Worm (Caenorhabditis elegans) whole organism, young adult: ENCODE measurements around the gene srbc-23.
"Not testable (repeated sequence)": the region's sequence is repeated elsewhere in the genome, so short reads cannot be mapped to it uniquely, and the experiment has no call there.

Experiments used
- B0336.3 ChIP-seq: fragments of 200-800 bp; sonication (Bioruptor generic); IDR thresholded peaks from 2 replicates; pipeline ENCODE4 v1.3.6; 2022; ENCODE audit warnings: missing genetic modification characterization, missing compliant biosample characterization
- C17E4.6 ChIP-seq: fragments of 200-800 bp; sonication (Bioruptor generic); IDR thresholded peaks from 2 replicates; pipeline ENCODE4 v1.3.6; 2022; ENCODE audit warnings: missing genetic modification reagents, missing genetic modification characterization, missing compliant biosample characterization
- F10E7.11 ChIP-seq: sonication (generic microtip); optimal IDR thresholded peaks from 2 replicates; lab custom pipeline; 2017; ENCODE audit warnings: mild to moderate bottlenecking, missing genetic modification characterization, moderate library complexity, missing compliant biosample characterization
- F23B12.7 ChIP-seq: sonication (generic microtip); optimal IDR thresholded peaks from 2 replicates; lab custom pipeline; 2017; ENCODE audit warnings: missing genetic modification characterization, mild to moderate bottlenecking, missing compliant biosample characterization, antibody characterized with exemption, moderate library complexity; ENCODE audit not compliant: insufficient read depth
- F37B4.10 ChIP-seq: fragments of 200-800 bp; sonication (Bioruptor generic); IDR thresholded peaks from 2 replicates; pipeline ENCODE4 v1.3.6; 2022; ENCODE audit warnings: missing genetic modification characterization, missing compliant biosample characterization
- F39B2.1 ChIP-seq: fragments of 200-800 bp; sonication (Bioruptor generic); IDR thresholded peaks from 2 replicates; pipeline ENCODE4 v1.3.6; 2022; ENCODE audit warnings: missing genetic modification reagents, missing genetic modification characterization, missing compliant biosample characterization
- F55B11.4 ChIP-seq: sonication (generic microtip); optimal IDR thresholded peaks from 2 replicates; lab custom pipeline; 2016; ENCODE audit warnings: missing compliant biosample characterization, missing genetic modification characterization, borderline replicate concordance; ENCODE audit not compliant: insufficient read depth
- K11D2.4 ChIP-seq: fragments of 200-800 bp; sonication (Bioruptor generic); IDR thresholded peaks from 2 replicates; pipeline ENCODE4 v1.3.6; 2022; ENCODE audit warnings: missing genetic modification reagents, missing genetic modification characterization, missing compliant biosample characterization
- T07F8.4 ChIP-seq: sonication (generic microtip); optimal IDR thresholded peaks from 2 replicates; lab custom pipeline; 2016; ENCODE audit warnings: mild to moderate bottlenecking, missing genetic modification characterization, moderate library complexity, missing compliant biosample characterization
- T26A5.8 ChIP-seq: sonication (generic microtip); optimal IDR thresholded peaks from 2 replicates; lab custom pipeline; 2016; ENCODE audit warnings: missing genetic modification characterization, missing compliant biosample characterization
- akir-1 ChIP-seq: fragments of 200-800 bp; sonication (Bioruptor generic); optimal IDR thresholded peaks from 2 replicates; lab custom pipeline; 2018; ENCODE audit warnings: mild to moderate bottlenecking, missing genetic modification characterization, moderate library complexity, missing compliant biosample characterization
- atf-7 ChIP-seq: sonication (generic microtip); optimal IDR thresholded peaks from 2 replicates; lab custom pipeline; 2017; ENCODE audit warnings: mild to moderate bottlenecking, missing genetic modification characterization, missing compliant biosample characterization
- bed-2 ChIP-seq: fragments of 200-800 bp; sonication (Bioruptor generic); IDR thresholded peaks from 2 replicates; pipeline ENCODE4 v1.3.6; 2022; ENCODE audit warnings: missing genetic modification reagents, missing genetic modification characterization, missing compliant biosample characterization
- cebp-2 ChIP-seq: fragments of 200-800 bp; sonication (Bioruptor generic); IDR thresholded peaks from 2 replicates; pipeline ENCODE4 v1.3.6; 2022; ENCODE audit warnings: missing genetic modification characterization, missing compliant biosample characterization
- ceh-27 ChIP-seq: fragments of 200-800 bp; sonication (Bioruptor generic); optimal IDR thresholded peaks from 2 replicates; lab custom pipeline; 2018; ENCODE audit warnings: mild to moderate bottlenecking, missing genetic modification characterization, moderate library complexity, missing compliant biosample characterization
- ceh-91 ChIP-seq: fragments of 200-800 bp; sonication (Bioruptor generic); IDR thresholded peaks from 2 replicates; pipeline ENCODE4 v1.3.6; 2022; ENCODE audit warnings: missing genetic modification reagents, missing genetic modification characterization, missing compliant biosample characterization
- chd-7 ChIP-seq: sonication (generic microtip); optimal IDR thresholded peaks from 2 replicates; lab custom pipeline; 2016; ENCODE audit warnings: mild to moderate bottlenecking, missing genetic modification characterization, moderate library complexity, missing compliant biosample characterization
- dpff-1 ChIP-seq: sonication (generic microtip); optimal IDR thresholded peaks from 2 replicates; lab custom pipeline; 2017; ENCODE audit warnings: mild to moderate bottlenecking, missing genetic modification characterization, missing compliant biosample characterization
- dpl-1 ChIP-seq: fragments of 150-350 bp; optimal IDR thresholded peaks from 2 replicates; lab custom pipeline; 2014; ENCODE audit warnings: missing biosample characterization, missing genetic modification reagents, missing genetic modification characterization
- ets-4 ChIP-seq: fragments of 200-800 bp; sonication (Bioruptor generic); optimal IDR thresholded peaks from 2 replicates; lab custom pipeline; 2018; ENCODE audit warnings: mild to moderate bottlenecking, missing genetic modification characterization, missing compliant biosample characterization
- him-1 ChIP-seq: sonication (generic microtip); optimal IDR thresholded peaks from 2 replicates; lab custom pipeline; 2016; ENCODE audit warnings: missing genotype, missing genetic modification reagents, missing genetic modification characterization, missing compliant biosample characterization
- lin-26 ChIP-seq: fragments of 200-800 bp; sonication (Bioruptor generic); IDR thresholded peaks from 2 replicates; pipeline ENCODE4 v1.3.6; 2022; ENCODE audit warnings: missing genetic modification reagents, missing genetic modification characterization, missing compliant biosample characterization
- madf-3 ChIP-seq: fragments of 200-800 bp; sonication (Bioruptor generic); IDR thresholded peaks from 2 replicates; pipeline ENCODE4 v1.3.6; 2022; ENCODE audit warnings: missing genetic modification reagents, missing genetic modification characterization, missing compliant biosample characterization
- mel-28 ChIP-seq: sonication (generic microtip); optimal IDR thresholded peaks from 2 replicates; lab custom pipeline; 2016; ENCODE audit warnings: borderline replicate concordance, mild to moderate bottlenecking, missing genetic modification characterization, missing compliant biosample characterization
- nfya-1 ChIP-seq: sonication (generic microtip); optimal IDR thresholded peaks from 2 replicates; lab custom pipeline; 2017; ENCODE audit warnings: antibody characterized with exemption, missing compliant biosample characterization, missing genetic modification characterization, borderline replicate concordance; ENCODE audit not compliant: insufficient read depth
- nhr-80 ChIP-seq: sonication (generic microtip); optimal IDR thresholded peaks from 2 replicates; lab custom pipeline; 2016; ENCODE audit warnings: missing genetic modification characterization, missing compliant biosample characterization
- rec-8 ChIP-seq, 2 experiments: sonication (generic microtip); optimal IDR thresholded peaks; 2 replicates each; lab custom pipeline; 2016; ENCODE audit warnings: mild to moderate bottlenecking in 2 of 2, missing genetic modification characterization in 2 of 2, missing genetic modification reagents in 2 of 2, missing genotype in 2 of 2, missing biosample characterization in 1 of 2, missing compliant biosample characterization in 1 of 2, moderate library complexity in 1 of 2
- repo-1 ChIP-seq: sonication (generic microtip); optimal IDR thresholded peaks from 2 replicates; lab custom pipeline; 2017; ENCODE audit warnings: mild to moderate bottlenecking, missing genetic modification characterization, missing compliant biosample characterization
- rpc-1 ChIP-seq, 2 experiments: fragments of 150-350 bp in 1 of 2; sonication (generic microtip) in 1 of 2; optimal IDR thresholded peaks; 2 replicates each; lab custom pipeline; 2014 to 2018; ENCODE audit warnings: missing biosample characterization in 1 of 2, missing genetic modification characterization in 1 of 2, missing genetic modification reagents in 1 of 2, missing genotype in 1 of 2
- sdz-38 ChIP-seq: sonication (generic microtip); optimal IDR thresholded peaks from 2 replicates; lab custom pipeline; 2016; ENCODE audit warnings: missing genotype, missing genetic modification characterization, missing compliant biosample characterization
- somi-1 ChIP-seq: fragments of 200-800 bp; sonication (Bioruptor generic); optimal IDR thresholded peaks from 2 replicates; lab custom pipeline; 2018; ENCODE audit warnings: mild to moderate bottlenecking, missing genetic modification characterization, missing compliant biosample characterization
- sptf-2 ChIP-seq: fragments of 200-800 bp; sonication (Bioruptor generic); optimal IDR thresholded peaks from 2 replicates; lab custom pipeline; 2018; ENCODE audit warnings: mild to moderate bottlenecking, missing genetic modification characterization, missing compliant biosample characterization
- tbx-9 ChIP-seq: sonication (generic microtip); optimal IDR thresholded peaks from 2 replicates; lab custom pipeline; 2016; ENCODE audit warnings: borderline replicate concordance, missing genetic modification characterization, inconsistent platforms, missing compliant biosample characterization
- unc-62 ChIP-seq: fragments of 150-350 bp; optimal IDR thresholded peaks from 2 replicates; lab custom pipeline; 2014; ENCODE audit warnings: missing biosample characterization, missing genetic modification reagents, missing genetic modification characterization
- zim-3 ChIP-seq: sonication (generic microtip); optimal IDR thresholded peaks from 2 replicates; lab custom pipeline; 2017; ENCODE audit warnings: mild to moderate bottlenecking, missing genetic modification characterization, moderate library complexity, missing compliant biosample characterization

The srbc-23 gene

DNA sequence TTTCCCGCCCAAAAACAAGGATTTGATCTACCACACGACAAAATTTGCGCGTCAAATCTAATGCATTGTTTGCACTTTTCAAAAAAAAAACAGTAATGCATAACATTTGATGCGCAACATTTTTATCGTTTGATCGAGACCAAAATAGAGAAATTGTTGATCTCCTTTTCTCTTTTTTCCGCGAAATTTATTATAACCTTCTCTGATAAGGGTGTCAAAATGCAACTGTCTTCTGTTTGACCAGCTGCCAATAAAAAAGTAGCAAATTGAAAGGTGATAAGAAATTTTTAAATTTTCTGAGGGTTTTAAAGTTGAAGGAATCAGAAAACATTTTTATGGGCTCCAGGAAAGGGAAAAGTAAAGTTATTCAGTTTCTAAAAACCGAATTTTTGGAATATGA, 16.4 kb upstream of the srbc-23 start:
- no peak for TF ChIP-seq lin-26 (GFP tag; lab: Robert Waterston, UW)
- peak; percentile 53 for TF ChIP-seq nhr-80 (tag; lab: Kevin White, UChicago)
- no peak for TF ChIP-seq repo-1 (tag; lab: Kevin White, UChicago)
- no peak for TF ChIP-seq rec-8 (tag; optimal IDR thresholded peaks at IDR 0.05; lab: Kevin White, UChicago)
- no peak for TF ChIP-seq atf-7 (tag; lab: Kevin White, UChicago)

DNA sequence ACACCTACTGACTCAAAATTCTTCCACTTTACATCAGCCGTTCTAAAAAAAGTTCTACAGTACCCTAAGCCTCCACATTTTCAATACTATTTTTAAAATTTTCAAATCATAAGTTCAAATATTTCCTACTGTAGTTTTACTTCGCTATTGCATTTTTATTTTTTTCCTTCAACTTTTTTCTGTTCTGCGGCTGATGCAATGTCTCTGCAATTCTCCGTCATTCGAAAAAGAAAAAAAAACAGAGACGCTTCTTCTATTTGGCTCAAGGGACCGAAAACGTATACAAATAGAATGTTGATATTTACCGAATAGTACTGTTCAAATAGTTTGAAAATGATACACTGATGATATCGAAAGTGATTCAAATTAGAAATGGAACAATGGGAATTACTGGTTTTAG, 15.1 kb upstream of the srbc-23 start:
- TF ChIP-seq nfya-1 (tag; lab: Kevin White, UChicago) (no peak), madf-3 (GFP tag; lab: Robert Waterston, UW) (no peak), dpff-1 (tag; lab: Kevin White, UChicago) (no peak), B0336.3 (GFP tag; lab: Robert Waterston, UW) (no peak), ceh-91 (GFP tag; lab: Robert Waterston, UW) (no peak), cebp-2 (no peak), mel-28 (tag; lab: Kevin White, UChicago) (no peak), sptf-2 (GFP tag; lab: Kevin White, UChicago) (no peak), ceh-27 (GFP tag; lab: Kevin White, UChicago) (no peak), him-1 (tag; lab: Kevin White, UChicago) (no peak), akir-1 (GFP tag; lab: Kevin White, UChicago) (no peak)

DNA sequence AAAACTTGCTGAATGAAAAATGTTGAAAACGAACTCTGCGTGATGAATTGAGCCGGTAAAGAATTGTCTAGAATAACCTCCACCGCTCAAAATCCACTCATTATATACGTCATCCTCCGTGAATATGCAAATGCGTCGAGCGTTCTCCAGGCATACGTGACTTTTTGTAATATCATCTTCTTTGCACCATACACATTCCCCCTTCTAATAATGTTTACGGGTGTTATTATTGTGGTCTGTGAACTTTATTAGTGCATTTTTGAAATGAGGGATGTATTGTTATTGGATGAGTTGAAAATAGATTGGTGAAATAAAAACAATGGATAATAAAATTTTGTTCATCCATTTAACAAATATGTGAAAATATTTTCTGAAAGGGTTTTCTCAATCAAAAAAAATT, 13.5 kb upstream of the srbc-23 start, which contains the start of gene F22F7.7:
Gene F22F7.7 (minus strand): TSS at position 125 of the 400 bp plus-strand sequence.
- TF ChIP-seq sdz-38 (tag; lab: Kevin White, UChicago) (no peak), him-1 (tag; lab: Kevin White, UChicago) (no peak), zim-3 (tag; lab: Kevin White, UChicago) (no peak), K11D2.4 (GFP tag; lab: Robert Waterston, UW) (no peak)

DNA sequence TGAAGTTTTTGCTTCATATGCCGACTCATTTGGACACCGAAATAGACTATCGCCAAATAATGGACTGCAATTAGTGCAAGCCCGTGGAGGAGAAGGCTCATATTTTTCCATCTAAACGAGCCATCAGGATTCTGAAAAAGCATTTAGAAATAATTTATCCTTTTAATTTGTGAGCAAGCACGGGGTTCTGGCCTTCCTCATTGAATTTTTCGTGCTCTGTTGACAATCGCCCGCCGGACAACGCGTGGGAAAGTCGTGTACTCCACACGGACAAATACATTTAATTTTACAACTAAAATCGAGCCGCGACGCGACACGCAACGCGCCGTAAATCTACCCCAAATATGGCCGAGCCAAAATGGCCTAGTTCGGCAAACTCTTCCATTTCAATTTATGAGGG, 9.0 kb upstream of the srbc-23 start, which contains the start of gene F22F7.12:
Gene F22F7.12 (minus strand): TSS at position 101 of the 400 bp plus-strand sequence.
- not testable (repeated sequence) for TF ChIP-seq B0336.3 (GFP tag; lab: Robert Waterston, UW); chd-7 (tag; lab: Kevin White, UChicago); tbx-9 (tag; lab: Kevin White, UChicago)

- TF ChIP-seq ets-4 (GFP tag; lab: Kevin White, UChicago) (no peak), F23B12.7 (tag; lab: Kevin White, UChicago) (no peak), F39B2.1 (GFP tag; lab: Robert Waterston, UW) (no peak), F10E7.11 (no peak), rpc-1 (optimal IDR thresholded peaks at IDR 0.05; lab: Kevin White, UChicago) (no peak), rpc-1 (tag; optimal IDR thresholded peaks at IDR 0.05; lab: Kevin White, UChicago) (no peak), cebp-2 (no peak), F37B4.10 (GFP tag; lab: Robert Waterston, UW) (no peak), unc-62 (GFP tag; lab: Kevin White, UChicago) (no peak), dpl-1 (no peak), atf-7 (tag; lab: Kevin White, UChicago) (no peak), sptf-2 (GFP tag; lab: Kevin White, UChicago) (no peak), T07F8.4 (tag; lab: Kevin White, UChicago) (no peak), C17E4.6 (GFP tag; lab: Robert Waterston, UW) (no peak), him-1 (tag; lab: Kevin White, UChicago) (no peak), T26A5.8 (tag; lab: Kevin White, UChicago) (no peak), F55B11.4 (tag; lab: Kevin White, UChicago) (no peak), bed-2 (GFP tag; lab: Robert Waterston, UW) (no peak), lin-26 (GFP tag; lab: Robert Waterston, UW) (no peak), somi-1 (no peak)
These were observed 7.3 kb upstream of the srbc-23 start, which contains the start of gene str-52 for ce11 chrV:2146044-2146443. str-52 (minus strand) TSS chrV:2146144.
